Worm (Caenorhabditis elegans): ENCODE measurements around the gene F44A2.3.

ce11 chrV:9326903-9327302, 21.7 kb downstream of the F44A2.3 start:
- TF ChIP-seq ama-1 (optimal IDR thresholded peaks at IDR 0.05), result no peak
- no peak for TF ChIP-seq B0310.2 (tag; optimal IDR thresholded peaks at IDR 0.05)
- no peak for TF ChIP-seq tbx-11 (GFP tag; IDR thresholded peaks at IDR 0.05)
- TF ChIP-seq ceh-13 (GFP tag; optimal IDR thresholded peaks at IDR 0.05), result no peak
- TF ChIP-seq hmbx-1 (tag; optimal IDR thresholded peaks at IDR 0.05), result no peak
- TF ChIP-seq pes-1 (GFP tag; IDR thresholded peaks at IDR 0.05), result no peak
- TF ChIP-seq hmg-4 (GFP tag; optimal IDR thresholded peaks at IDR 0.05), result no peak
- TF ChIP-seq ets-7 (tag; optimal IDR thresholded peaks at IDR 0.05), result no peak
- no peak for TF ChIP-seq sea-1 (GFP tag; conservative IDR thresholded peaks at IDR 0.05)
- TF ChIP-seq tbx-37 (GFP tag; conservative IDR thresholded peaks at IDR 0.05), result no peak
- TF ChIP-seq aly-1 (tag; optimal IDR thresholded peaks at IDR 0.05), result no peak
